Worm (Caenorhabditis elegans) whole organism, young adult: ENCODE data around the gene ZK377.15.

ENCODE experiments used
- F49E8.2 ChIP-seq: sonication (generic microtip); optimal IDR thresholded peaks from 3 replicates; lab custom pipeline; 2017; ENCODE audit warnings: missing genetic modification characterization, mild to moderate bottlenecking, missing compliant biosample characterization, antibody characterized with exemption, moderate library complexity; ENCODE audit not compliant: insufficient read depth
- ZK185.1 ChIP-seq: sonication (generic microtip); optimal IDR thresholded peaks from 2 replicates; lab custom pipeline; 2016; ENCODE audit warnings: mild to moderate bottlenecking, missing genetic modification characterization, missing compliant biosample characterization; ENCODE audit not compliant: poor library complexity, severe bottlenecking
- fkh-3 ChIP-seq: sonication (generic microtip); optimal IDR thresholded peaks from 2 replicates; lab custom pipeline; 2016; ENCODE audit warnings: mild to moderate bottlenecking, missing genetic modification characterization, missing compliant biosample characterization
- lag-1 ChIP-seq: fragments of 200-800 bp; sonication (Bioruptor generic); IDR thresholded peaks from 2 replicates; pipeline ENCODE4 v1.3.6; 2022; ENCODE audit warnings: missing genetic modification reagents, missing genetic modification characterization, missing compliant biosample characterization
- lsy-27 ChIP-seq: sonication (generic microtip); optimal IDR thresholded peaks from 2 replicates; lab custom pipeline; 2017; ENCODE audit warnings: missing genetic modification characterization, mild to moderate bottlenecking, missing compliant biosample characterization, antibody characterized with exemption, missing genotype, borderline replicate concordance; ENCODE audit not compliant: insufficient read depth
- snpc-4 ChIP-seq, 5 experiments: fragments of 150-350 bp in 1 of 5; sonication (generic microtip) in 4 of 5; optimal IDR thresholded peaks; 2 replicates each; lab custom pipeline; 2014 to 2018; ENCODE audit warnings: missing genetic modification characterization in 5 of 5, missing biosample characterization in 3 of 5, antibody characterized with exemption in 2 of 5, mild to moderate bottlenecking in 2 of 5, missing compliant biosample characterization in 2 of 5, missing genotype in 2 of 5, moderate library complexity in 2 of 5, missing genetic modification reagents in 1 of 5
- unc-62 ChIP-seq: fragments of 150-350 bp; optimal IDR thresholded peaks from 2 replicates; lab custom pipeline; 2014; ENCODE audit warnings: missing biosample characterization, missing genetic modification reagents, missing genetic modification characterization

ce11 chrX:3441539-3441938, 24.1 kb downstream of the ZK377.15 start, which contains the start of gene ZK813.3:
- no peak for TF ChIP-seq unc-62 (GFP tag; lab: Kevin White, UChicago)
- no peak for TF ChIP-seq ZK185.1 (tag; lab: Kevin White, UChicago)
- TF ChIP-seq F49E8.2: no peak
- no peak for TF ChIP-seq lag-1 (GFP tag; lab: Robert Waterston, UW)
- no peak for TF ChIP-seq fkh-3 (tag; lab: Kevin White, UChicago)
- TF ChIP-seq lsy-27 (tag; lab: Kevin White, UChicago): no peak
- no peak for TF ChIP-seq snpc-4 (GFP tag; optimal IDR thresholded peaks at IDR 0.05; lab: Kevin White, UChicago)
- TF ChIP-seq snpc-4 (tag; optimal IDR thresholded peaks at IDR 0.05; lab: Kevin White, UChicago): no peak
